Worm (Caenorhabditis elegans) whole organism, early embryonic: ENCODE results near the gene R05G6.5.

ENCODE experiments used
- B0310.2 ChIP-seq: sonication (generic microtip); optimal IDR thresholded peaks from 2 replicates; lab custom pipeline; 2016; ENCODE audit warnings: mild to moderate bottlenecking, missing genetic modification characterization, missing compliant biosample characterization
- ama-1 ChIP-seq: fragments of 150-350 bp; optimal IDR thresholded peaks from 2 replicates; lab custom pipeline; 2014
- ceh-36 ChIP-seq: sonication (generic microtip); optimal IDR thresholded peaks from 2 replicates; lab custom pipeline; 2016; ENCODE audit warnings: missing genetic modification characterization, inconsistent platforms, missing compliant biosample characterization
- hmbx-1 ChIP-seq: sonication (generic microtip); optimal IDR thresholded peaks from 2 replicates; lab custom pipeline; 2016; ENCODE audit warnings: mild to moderate bottlenecking, missing genetic modification characterization, missing compliant biosample characterization

DNA sequence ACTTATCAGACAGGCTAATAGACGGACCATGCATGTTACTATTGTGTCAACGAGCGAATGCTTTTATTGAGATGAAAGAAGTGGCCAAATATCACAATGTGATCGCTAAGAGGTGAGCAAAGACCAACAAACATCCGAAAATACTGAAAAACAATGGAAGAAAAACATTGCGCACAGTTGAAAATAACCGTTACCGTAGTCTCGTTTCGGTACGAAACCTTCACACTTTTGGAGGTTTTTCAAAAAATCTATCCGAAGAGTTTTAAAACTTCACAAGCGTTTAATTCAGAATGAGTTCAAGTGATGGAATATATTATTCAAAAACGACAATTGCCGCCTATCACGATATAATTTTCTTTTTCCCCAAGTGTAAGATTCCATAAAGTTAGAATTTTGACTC, 683 bp downstream of the R05G6.5 start:
- no peak for TF ChIP-seq ceh-36 (tag; lab: Kevin White, UChicago)
- no peak for TF ChIP-seq hmbx-1 (tag; lab: Kevin White, UChicago)
- no peak for TF ChIP-seq B0310.2 (tag; lab: Kevin White, UChicago)
- TF ChIP-seq ama-1 (lab: Kevin White, UChicago), result no peak
